Worm (Caenorhabditis elegans) whole organism, L4/young adult: ENCODE data around the gene T16G1.7.

Source experiments
- W03F9.2 ChIP-seq: fragments of 150-350 bp; optimal IDR thresholded peaks from 2 replicates; lab custom pipeline; 2014; ENCODE audit warnings: missing biosample characterization, missing genetic modification characterization
- dao-5 ChIP-seq: sonication (generic microtip); optimal IDR thresholded peaks from 2 replicates; lab custom pipeline; 2016; ENCODE audit warnings: missing genotype, missing genetic modification characterization, moderate library complexity, missing compliant biosample characterization
- him-1 ChIP-seq: sonication (generic microtip); optimal IDR thresholded peaks from 2 replicates; lab custom pipeline; 2016; ENCODE audit warnings: missing genotype, missing genetic modification reagents, missing genetic modification characterization, missing compliant biosample characterization

- TF ChIP-seq him-1 (tag; lab: Kevin White, UChicago): no peak
- no peak for TF ChIP-seq W03F9.2 (tag; lab: Kevin White, UChicago)
- TF ChIP-seq dao-5 (tag; lab: Kevin White, UChicago): no peak
Measured at ce11 chrV:12949607-12950006, 14.7 kb upstream of the T16G1.7 start, which contains the start of gene T16G1.13.
